Fruit fly (Drosophila melanogaster): ENCODE measurements around the gene Ran.
A peak's percentile ranks its signal among the peaks of the same experiment; 100 is the strongest.

dm6 chrX:11136587-11137512, 11.7 kb downstream of the Ran start, which contains the start of gene Klp10A:
- peak; percentile 79 for TF ChIP-seq pad (GFP tag; optimal IDR thresholded peaks at IDR 0.05)
- peak; percentile 31 for TF ChIP-seq ovo (GFP tag; optimal IDR thresholded peaks at IDR 0.05)
- TF ChIP-seq CG1620 (GFP tag; optimal IDR thresholded peaks at IDR 0.05) = peak; percentile 85
- no peak for TF ChIP-seq toe (GFP tag; optimal IDR thresholded peaks at IDR 0.05)
- TF ChIP-seq CG33017 (tag; optimal IDR thresholded peaks at IDR 0.05) = no peak
- TF ChIP-seq cnc (optimal IDR thresholded peaks at IDR 0.05) = no peak
- no peak for TF ChIP-seq CG5204 (GFP tag; optimal IDR thresholded peaks at IDR 0.05)

All from whole organism, adult.